Fruit fly (Drosophila melanogaster): ENCODE results near the gene CG9515.
A peak's percentile ranks its signal among the peaks of the same experiment; 100 is the strongest.

Gene CG9515

dm6 chr2L:8937003-8937402 lies 6.1 kb downstream of the CG9515 start, which contains the start of gene Tsp29Fb (continued):
- TF ChIP-seq Camta (GFP tag; optimal IDR thresholded peaks at IDR 0.05), result no peak
- TF ChIP-seq D19A (tag; optimal IDR thresholded peaks at IDR 0.05), result peak; percentile 72
- TF ChIP-seq sens (GFP tag), result peak; percentile 90
- TF ChIP-seq CG16813 (GFP tag; IDR thresholded peaks at IDR 0.05; ENCODE audit: partially characterized antibody), result no peak
- peak; percentile 62 for TF ChIP-seq odd (GFP tag; optimal IDR thresholded peaks at IDR 0.05)
- TF ChIP-seq repo (GFP tag; optimal IDR thresholded peaks at IDR 0.05), result no peak
- TF ChIP-seq ssp (GFP tag; IDR thresholded peaks at IDR 0.05), result peak; percentile 31; the same call in 1 of the 2 replicates
- 0 out of 2 replicates have a peak, but pooled peaks have one; percentile 21 for TF ChIP-seq CG11085 (GFP tag; IDR thresholded peaks at IDR 0.05)
- no peak for TF ChIP-seq Dll (GFP tag; IDR thresholded peaks at IDR 0.05; ENCODE audit: partially characterized antibody)
- peak; percentile 66; the same call in 1 of the 2 replicates for TF ChIP-seq CG7372 (GFP tag; IDR thresholded peaks at IDR 0.05)
- peak; percentile 32 for TF ChIP-seq CG3407 (GFP tag; optimal IDR thresholded peaks at IDR 0.05)
- TF ChIP-seq CG10267 (tag; optimal IDR thresholded peaks at IDR 0.05), result peak; percentile 52
- no peak for TF ChIP-seq CG2199 (GFP tag; IDR thresholded peaks at IDR 0.05)
- TF ChIP-seq CG30020 (tag; optimal IDR thresholded peaks at IDR 0.05), result no peak
- TF ChIP-seq dmrt99B (tag; optimal IDR thresholded peaks at IDR 0.05), result peak; percentile 89
- peak; percentile 60 for TF ChIP-seq sisA (GFP tag; IDR thresholded peaks at IDR 0.05)
- TF ChIP-seq CG12942 (GFP tag; optimal IDR thresholded peaks at IDR 0.05), result peak; percentile 35
- peak; percentile 43 for TF ChIP-seq gcm (GFP tag; optimal IDR thresholded peaks at IDR 0.05)
- peak; percentile 55 for TF ChIP-seq tio (GFP tag; optimal IDR thresholded peaks at IDR 0.05)
- TF ChIP-seq CG32532 (GFP tag; IDR thresholded peaks at IDR 0.05), result peak; percentile 76
- TF ChIP-seq Pdp1 (GFP tag; optimal IDR thresholded peaks at IDR 0.05), result peak; percentile 47 to 59
- peak; percentile 9 for TF ChIP-seq CG1647 (GFP tag; optimal IDR thresholded peaks at IDR 0.05)
- peak; percentile 55; the same call in 2 of the 3 replicates for TF ChIP-seq ci (GFP tag; IDR thresholded peaks at IDR 0.05)
- TF ChIP-seq sd (tag; optimal IDR thresholded peaks at IDR 0.05), result peak; percentile 13

dm6 chr2L:8933710-8934242 lies 9.3 kb downstream of the CG9515 start, which contains the start of gene Tsp29Fa:
Gene Tsp29Fa, plus strand, starts transcription at chr2L:8933962.
- TF ChIP-seq tio (GFP tag; optimal IDR thresholded peaks at IDR 0.05) (no peak), Jarid2 (GFP tag; optimal IDR thresholded peaks at IDR 0.05) (peak; percentile 17), CG8281 (tag; optimal IDR thresholded peaks at IDR 0.05) (peak; percentile 23), grn (GFP tag; optimal IDR thresholded peaks at IDR 0.05) (peak; percentile 80), zen2 (GFP tag; IDR thresholded peaks at IDR 0.05; ENCODE audit: partially characterized antibody) (no peak), D19B (GFP tag; optimal IDR thresholded peaks at IDR 0.05) (no peak), CG7987 (GFP tag; optimal IDR thresholded peaks at IDR 0.05) (no peak), CG3281 (GFP tag; optimal IDR thresholded peaks at IDR 0.05) (no peak), Hmx (GFP tag; optimal IDR thresholded peaks at IDR 0.05) (no peak), CG34376 (GFP tag; optimal IDR thresholded peaks at IDR 0.05) (peak; percentile 71), GATAe (GFP tag; conservative IDR thresholded peaks at IDR 0.05) (peak; percentile 40; the same call in 1 of the 2 replicates), Atf6 (GFP tag; IDR thresholded peaks at IDR 0.05) (no peak), vnd (GFP tag; IDR thresholded peaks at IDR 0.05; ENCODE audit: partially characterized antibody) (0 out of 3 replicates have a peak, but pooled peaks have one; percentile 33), tx (GFP tag; optimal IDR thresholded peaks at IDR 0.05) (no peak), CG7928 (GFP tag; optimal IDR thresholded peaks at IDR 0.05) (no peak), oc (tag; optimal IDR thresholded peaks at IDR 0.05) (no peak), fd102C (GFP tag; optimal IDR thresholded peaks at IDR 0.05) (no peak), chinmo (GFP tag; IDR thresholded peaks at IDR 0.05; ENCODE audit: partially characterized antibody) (0 out of 4 replicates have a peak, but pooled peaks have one; percentile 45), Med (GFP tag) (peak; percentile 9), exex (tag; optimal IDR thresholded peaks at IDR 0.05) (peak; percentile 64), eve (GFP tag; optimal IDR thresholded peaks at IDR 0.05) (no peak), lab (GFP tag; optimal IDR thresholded peaks at IDR 0.05) (peak; percentile 0), Ets65A (GFP tag) (peak; percentile 57), Drgx (GFP tag; IDR thresholded peaks at IDR 0.05) (no peak), CkIIα-i1 (GFP tag; IDR thresholded peaks at IDR 0.05) (no peak), CG12942 (GFP tag; optimal IDR thresholded peaks at IDR 0.05) (no peak), ham (GFP tag; IDR thresholded peaks at IDR 0.05) (no peak)
